Worm (Caenorhabditis elegans) whole organism, L4 larva: ENCODE measurements around the gene C54D10.4.

Experiments used
- lin-39 ChIP-seq: fragments of 150-350 bp; optimal IDR thresholded peaks from 2 replicates; lab custom pipeline; 2014; ENCODE audit warnings: missing biosample characterization, missing genetic modification reagents, missing genetic modification characterization
- nhr-11 ChIP-seq: fragments of 150-350 bp; optimal IDR thresholded peaks from 2 replicates; lab custom pipeline; 2014; ENCODE audit warnings: missing biosample characterization, missing genetic modification characterization
- ztf-11 ChIP-seq: fragments of 150-350 bp; optimal IDR thresholded peaks from 2 replicates; lab custom pipeline; 2014; ENCODE audit warnings: missing biosample characterization, missing genetic modification characterization

DNA sequence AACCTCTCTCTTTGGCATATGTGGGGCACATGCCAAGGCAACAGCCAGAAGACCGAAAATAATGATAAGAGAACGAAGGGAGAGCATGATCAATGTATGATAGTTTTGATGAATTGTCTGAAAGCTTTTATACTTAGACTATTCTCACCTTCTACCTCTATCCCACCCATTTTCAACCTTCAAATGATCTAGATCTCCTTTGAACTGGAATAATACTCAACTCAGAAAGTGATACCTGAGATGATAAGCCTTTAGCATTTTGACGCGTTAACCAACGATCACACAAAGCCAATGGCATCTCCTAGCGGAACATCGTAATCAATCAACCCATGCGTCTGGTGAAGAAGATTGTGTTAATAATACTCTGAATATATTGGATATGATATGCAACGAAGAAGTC is 16.2 kb downstream of the C54D10.4 start, which contains the start of gene K01D12.9:
- no peak for TF ChIP-seq ztf-11 (tag; lab: Kevin White, UChicago)
- TF ChIP-seq nhr-11 (tag; lab: Kevin White, UChicago), result no peak
- TF ChIP-seq lin-39, result no peak
